Worm (Caenorhabditis elegans): Measurements from ENCODE around the gene Y82E9BL.1.

ce11 chrIII:1324513-1324912, 30.7 kb downstream of the Y82E9BL.1 start, which contains the start of gene fbxa-14:
- TF ChIP-seq ham-2 (GFP tag; optimal IDR thresholded peaks at IDR 0.05) (no peak), snpc-4 (tag; optimal IDR thresholded peaks at IDR 0.05) (no peak), ceh-83 (GFP tag; optimal IDR thresholded peaks at IDR 0.05) (no peak), sptf-1 (tag; optimal IDR thresholded peaks at IDR 0.05) (no peak), nhr-237 (tag; optimal IDR thresholded peaks at IDR 0.05) (no peak), mep-1 (tag; optimal IDR thresholded peaks at IDR 0.05) (no peak), unc-39 (tag; optimal IDR thresholded peaks at IDR 0.05) (no peak), elt-3 (tag; optimal IDR thresholded peaks at IDR 0.05) (no peak), lin-32 (GFP tag; optimal IDR thresholded peaks at IDR 0.05) (no peak), lsy-2 (tag; optimal IDR thresholded peaks at IDR 0.05) (no peak)

Data from whole organism, mixed stage, embryonic.